Fruit fly (Drosophila melanogaster): Measurements from ENCODE around the gene CG3631.

CG3631 gene

DNA sequence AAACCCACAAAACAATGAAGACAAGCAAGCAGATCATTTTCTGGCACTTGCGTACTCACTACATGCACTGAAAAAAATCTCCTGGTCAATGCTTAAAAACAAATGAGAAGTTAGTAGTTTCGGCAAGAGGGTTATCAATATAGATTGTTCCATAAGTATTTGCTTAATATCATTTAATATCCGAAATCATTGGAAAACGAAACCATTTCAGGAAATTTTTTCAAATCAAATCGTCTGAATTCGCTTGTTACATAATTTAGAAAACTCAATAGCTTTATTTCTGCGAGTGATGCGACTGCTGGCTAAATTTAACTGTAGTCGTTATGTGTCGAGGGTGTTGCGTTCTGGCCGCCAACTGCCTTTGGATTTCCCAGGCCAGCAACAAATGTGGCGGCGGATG is 1.1 kb upstream of the CG3631 start:
- TF ChIP-seq Sin3A (optimal IDR thresholded peaks at IDR 0.05) (no peak), ttk (optimal IDR thresholded peaks at IDR 0.05) (no peak), insv (optimal IDR thresholded peaks at IDR 0.05) (no peak), h (optimal IDR thresholded peaks at IDR 0.05) (no peak), Myc (optimal IDR thresholded peaks at IDR 0.05) (no peak), psq (optimal IDR thresholded peaks at IDR 0.05) (no peak)

DNA sequence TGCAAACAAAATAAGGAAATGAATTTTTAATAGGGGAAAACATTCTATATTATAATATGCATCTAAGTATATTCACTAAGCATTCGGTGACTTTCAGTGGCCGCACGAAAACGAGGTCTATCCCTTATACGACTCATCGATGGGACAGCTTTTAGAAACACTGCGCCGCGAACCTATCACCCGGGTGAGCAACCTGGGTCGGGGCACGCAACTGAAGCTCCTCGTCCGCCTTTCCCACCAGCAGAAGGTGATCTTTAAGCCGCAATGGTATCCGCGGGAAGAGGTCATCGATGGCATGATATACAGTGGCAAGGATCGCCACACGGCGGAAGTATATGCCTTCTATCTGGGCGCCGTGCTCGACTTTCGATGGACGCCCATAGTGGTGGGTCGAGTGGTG is 1.6 kb downstream of the CG3631 start:
- TF ChIP-seq Myc (optimal IDR thresholded peaks at IDR 0.05) (no peak), ttk (optimal IDR thresholded peaks at IDR 0.05) (no peak), psq (optimal IDR thresholded peaks at IDR 0.05) (no peak)

DNA sequence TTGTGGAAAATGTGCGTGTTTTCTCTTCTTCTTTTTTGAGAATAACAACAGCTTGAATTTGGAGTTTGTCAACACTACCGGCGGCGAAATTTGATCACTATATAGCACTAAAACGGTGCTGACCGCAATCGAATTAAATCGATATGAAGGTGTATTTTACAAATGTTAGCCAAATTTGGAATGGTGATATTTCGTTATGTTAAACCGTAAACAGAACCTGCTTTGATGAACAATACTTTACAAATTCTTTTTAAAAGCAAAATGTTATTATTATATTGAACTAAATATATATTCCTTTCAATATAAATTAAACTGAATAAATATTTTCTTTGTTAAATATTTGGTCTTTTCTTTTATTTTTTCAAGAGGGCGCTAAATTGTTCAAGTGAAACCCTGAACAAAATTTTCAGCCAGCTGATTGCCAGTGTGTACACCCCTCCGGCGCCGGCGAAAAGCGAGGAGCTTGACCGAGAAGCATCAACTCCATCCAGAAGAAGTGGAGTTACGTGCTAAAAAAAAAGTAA is 6.8 kb downstream of the CG3631 start, which contains the start of the genes Rrp6, CG33331 and CG33332:
Gene Rrp6 (minus strand): TSS at position 236 of the 524 bp plus-strand sequence.
Gene CG33331 (plus strand): TSS at position 446 of the 524 bp plus-strand sequence.
Gene CG33332 (plus strand): TSS at position 446 of the 524 bp plus-strand sequence.
- TF ChIP-seq Sin3A (optimal IDR thresholded peaks at IDR 0.05): no peak
- no peak for TF ChIP-seq Myc (optimal IDR thresholded peaks at IDR 0.05)
- TF ChIP-seq psq (optimal IDR thresholded peaks at IDR 0.05): no peak
- no peak for TF ChIP-seq insv (optimal IDR thresholded peaks at IDR 0.05)
- TF ChIP-seq h (optimal IDR thresholded peaks at IDR 0.05): no peak
- TF ChIP-seq ttk (optimal IDR thresholded peaks at IDR 0.05): no peak

DNA sequence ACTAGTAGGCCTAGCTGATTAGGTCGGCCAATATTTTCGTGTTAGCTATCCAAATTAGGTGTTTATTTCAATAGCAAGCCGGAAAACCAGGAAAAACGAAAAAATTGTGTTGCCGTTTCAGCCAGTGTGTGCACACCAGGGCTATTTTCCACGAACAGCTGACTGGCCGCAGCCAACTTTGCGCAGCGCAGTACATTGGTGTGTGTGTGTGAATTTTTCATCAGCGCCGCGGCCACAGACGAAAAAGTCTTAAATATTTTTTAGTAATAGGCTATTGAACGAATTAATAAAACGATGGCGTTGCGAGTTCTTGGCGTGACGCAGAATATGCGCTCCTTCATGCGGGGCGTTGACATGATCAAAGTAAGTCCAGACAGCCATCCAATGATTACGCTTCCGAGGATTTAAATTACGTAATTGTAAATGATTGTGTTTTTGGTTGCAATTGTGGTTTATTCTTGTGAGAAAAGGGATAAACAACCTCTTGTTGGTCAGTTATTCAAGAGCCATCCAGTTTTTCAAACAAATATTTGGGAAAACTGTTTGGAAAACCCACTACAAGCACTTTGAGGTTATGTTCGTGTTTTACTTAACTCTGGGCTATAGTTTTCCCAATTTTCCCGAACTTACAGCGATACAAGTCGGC is 10.9 kb downstream of the CG3631 start, which contains the start of the genes CycC and UQCR-C1:
Gene CycC (minus strand): TSS at position 142 of the 646 bp plus-strand sequence.
Gene UQCR-C1 (plus strand): TSS at position 168 of the 646 bp plus-strand sequence.
- TF ChIP-seq psq (optimal IDR thresholded peaks at IDR 0.05) (no peak), h (optimal IDR thresholded peaks at IDR 0.05) (no peak), Sin3A (optimal IDR thresholded peaks at IDR 0.05) (no peak), ttk (optimal IDR thresholded peaks at IDR 0.05) (no peak), insv (optimal IDR thresholded peaks at IDR 0.05) (no peak), Myc (optimal IDR thresholded peaks at IDR 0.05) (no peak)

DNA sequence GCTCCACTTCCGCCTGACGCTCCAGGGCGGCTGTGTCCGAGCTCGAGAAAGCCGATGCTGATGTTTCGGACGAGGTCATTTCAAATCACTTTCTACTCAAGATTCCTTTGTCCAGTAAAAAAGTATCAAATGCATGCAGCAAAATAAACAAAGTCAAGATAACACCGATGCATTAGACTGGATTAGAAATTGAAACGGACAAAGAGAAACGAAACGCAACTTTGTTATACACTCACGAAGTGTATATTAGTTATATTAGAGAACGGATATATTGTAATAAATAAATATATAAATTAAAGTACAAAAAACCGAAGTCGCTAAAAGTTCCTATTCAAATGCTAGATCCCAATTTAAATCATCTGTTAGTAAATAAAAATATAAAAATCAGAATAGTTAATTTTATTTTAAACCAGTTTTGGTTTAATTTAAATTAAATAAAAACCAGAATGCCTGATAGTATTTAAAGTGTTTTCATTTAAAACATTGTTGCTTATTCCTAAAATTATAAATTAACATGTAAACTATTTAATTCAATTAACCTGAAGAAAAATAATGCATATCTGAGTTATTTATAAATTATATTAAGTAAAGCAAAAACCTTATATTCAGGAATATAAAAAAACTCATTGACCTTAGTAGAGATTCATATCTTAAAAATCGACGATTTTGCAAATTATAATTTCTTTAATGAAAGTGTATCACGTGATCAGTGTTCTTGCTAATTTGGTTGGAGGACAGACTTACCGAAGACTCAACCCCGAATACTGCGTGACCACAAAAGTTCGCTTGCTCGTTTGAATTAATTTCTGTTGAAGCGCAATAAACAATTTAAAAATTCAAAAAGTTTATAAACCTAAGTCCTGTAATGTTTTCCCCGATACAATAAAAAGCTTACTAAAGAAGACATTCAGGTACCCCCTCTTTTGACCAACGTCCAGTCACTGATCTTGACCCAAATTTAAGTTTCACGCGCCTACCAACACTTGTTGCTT is 14.8 kb downstream of the CG3631 start, which contains the start of gene Dph2:
Gene Dph2 (minus strand): TSS at position 164 of the 992 bp plus-strand sequence.
- TF ChIP-seq insv (optimal IDR thresholded peaks at IDR 0.05): no peak
- no peak for TF ChIP-seq Myc (optimal IDR thresholded peaks at IDR 0.05)
- no peak for TF ChIP-seq ttk (optimal IDR thresholded peaks at IDR 0.05)
- TF ChIP-seq h (optimal IDR thresholded peaks at IDR 0.05): no peak
- no peak for TF ChIP-seq Sin3A (optimal IDR thresholded peaks at IDR 0.05)
- TF ChIP-seq psq (optimal IDR thresholded peaks at IDR 0.05): no peak

DNA sequence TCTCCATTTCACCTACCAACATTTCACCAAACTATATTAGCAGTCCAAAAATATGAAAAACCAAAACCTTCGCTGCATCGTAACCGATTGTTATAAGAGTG is 15.4 kb downstream of the CG3631 start, which contains the start of gene CG14860:
Gene CG14860 (plus strand): TSS at position 2 of the 101 bp plus-strand sequence.
- no peak for TF ChIP-seq insv (optimal IDR thresholded peaks at IDR 0.05)
- no peak for TF ChIP-seq Sin3A (optimal IDR thresholded peaks at IDR 0.05)
- no peak for TF ChIP-seq Myc (optimal IDR thresholded peaks at IDR 0.05)
- TF ChIP-seq h (optimal IDR thresholded peaks at IDR 0.05): no peak
- TF ChIP-seq psq (optimal IDR thresholded peaks at IDR 0.05): no peak
- TF ChIP-seq ttk (optimal IDR thresholded peaks at IDR 0.05): no peak

DNA sequence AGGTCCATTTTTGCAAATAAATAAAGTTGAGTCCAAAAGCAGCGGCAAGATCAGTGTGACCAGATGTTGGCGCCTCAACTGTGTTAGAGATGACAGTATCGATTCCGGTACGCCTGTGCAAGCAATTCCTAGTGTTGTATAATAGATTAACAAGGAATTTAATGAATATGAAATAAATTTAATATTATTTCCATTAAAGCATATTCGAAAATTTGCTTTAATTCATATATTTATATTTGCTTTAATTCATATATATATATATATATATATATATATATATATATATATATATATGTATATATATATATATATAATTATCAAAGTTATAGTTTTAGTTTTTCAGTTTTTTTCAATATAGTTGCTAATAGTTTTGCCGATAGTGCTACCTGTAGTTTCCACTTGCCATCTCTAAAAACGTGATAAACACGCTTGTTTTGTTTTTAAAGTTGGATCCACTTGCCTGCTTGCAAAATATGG is 19.1 kb downstream of the CG3631 start, which contains the start of the genes Nup93-2 and CG3817:
Gene Nup93-2 (minus strand): TSS at position 93 of the 477 bp plus-strand sequence.
Gene CG3817 (plus strand): TSS at position 460 of the 477 bp plus-strand sequence.
- TF ChIP-seq ttk (optimal IDR thresholded peaks at IDR 0.05) (no peak), insv (optimal IDR thresholded peaks at IDR 0.05) (no peak), Sin3A (optimal IDR thresholded peaks at IDR 0.05) (no peak), Myc (optimal IDR thresholded peaks at IDR 0.05) (no peak), psq (optimal IDR thresholded peaks at IDR 0.05) (no peak), h (optimal IDR thresholded peaks at IDR 0.05) (no peak)

DNA sequence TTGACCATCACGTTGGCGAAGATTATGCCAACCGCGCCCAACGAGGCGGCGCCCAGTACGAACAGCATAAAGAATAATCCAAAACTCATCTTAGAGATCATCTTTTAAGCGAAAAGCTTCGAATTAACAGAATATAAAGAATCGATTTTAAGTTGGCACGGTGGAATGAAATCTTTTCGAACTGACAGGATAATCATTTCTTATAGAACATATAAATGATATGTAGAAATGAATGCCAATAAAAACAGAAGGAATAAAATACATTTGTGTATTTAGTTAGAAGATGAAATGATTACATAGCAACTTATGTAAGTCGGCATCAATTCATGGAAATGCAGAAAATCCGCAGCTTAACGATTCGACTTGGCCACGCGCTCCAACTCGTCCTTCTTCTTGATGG is 20.9 kb downstream of the CG3631 start, which contains the start of gene VhaPPA1-2:
Gene VhaPPA1-2 (minus strand): TSS at position 101 of the 400 bp plus-strand sequence.
- TF ChIP-seq insv (optimal IDR thresholded peaks at IDR 0.05) (no peak), psq (optimal IDR thresholded peaks at IDR 0.05) (no peak), ttk (optimal IDR thresholded peaks at IDR 0.05) (no peak), Sin3A (optimal IDR thresholded peaks at IDR 0.05) (no peak), Myc (optimal IDR thresholded peaks at IDR 0.05) (no peak), h (optimal IDR thresholded peaks at IDR 0.05) (no peak)

DNA sequence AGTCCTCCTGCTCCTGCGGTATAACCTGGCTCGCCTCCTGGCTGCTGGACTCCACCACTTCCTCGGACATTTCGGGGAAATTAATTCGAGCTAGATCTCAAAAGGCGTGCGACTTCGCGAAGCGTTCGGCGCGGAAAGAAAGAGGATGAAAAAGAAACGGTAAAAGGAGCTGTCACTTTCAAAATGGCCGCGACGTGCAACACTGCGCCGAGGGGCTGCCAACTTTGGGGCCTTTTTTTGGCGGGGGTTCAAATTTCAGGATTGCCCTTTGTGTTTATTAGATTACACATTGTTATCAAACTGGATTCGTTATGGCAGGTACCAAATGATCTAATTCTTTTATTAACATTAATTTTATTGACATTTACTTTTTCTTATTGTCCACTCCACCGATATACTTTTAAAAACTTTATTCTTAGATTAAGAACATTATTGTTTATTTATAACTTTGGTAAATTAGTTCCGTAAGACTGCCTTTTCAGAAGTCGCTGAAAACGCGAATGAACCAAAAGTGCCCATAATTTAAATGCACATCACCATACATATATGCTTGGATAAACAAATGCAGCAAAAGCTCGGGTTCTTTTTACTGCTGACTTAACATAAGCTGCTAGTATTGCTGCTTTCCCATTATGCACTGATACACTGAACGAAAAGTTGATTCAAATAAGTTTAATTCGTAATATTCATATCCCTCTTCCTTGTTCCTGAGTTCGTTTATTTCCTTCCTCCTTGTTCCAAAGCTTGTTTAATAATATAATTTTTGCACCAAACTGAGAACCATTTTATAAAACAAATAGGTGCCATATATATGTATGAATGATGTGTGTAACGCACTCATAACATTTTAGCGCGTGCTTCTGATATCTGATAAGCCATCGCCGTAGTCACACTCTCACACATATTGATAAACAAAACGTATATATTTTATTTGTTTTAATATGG is 22.4 kb downstream of the CG3631 start, which contains the start of gene RpS5b:
Gene RpS5b (minus strand): TSS at position 156 of the 945 bp plus-strand sequence.
- no peak for TF ChIP-seq psq (optimal IDR thresholded peaks at IDR 0.05)
- TF ChIP-seq h (optimal IDR thresholded peaks at IDR 0.05): no peak
- no peak for TF ChIP-seq Myc (optimal IDR thresholded peaks at IDR 0.05)
- TF ChIP-seq ttk (optimal IDR thresholded peaks at IDR 0.05): no peak
- TF ChIP-seq Sin3A (optimal IDR thresholded peaks at IDR 0.05): no peak
- no peak for TF ChIP-seq insv (optimal IDR thresholded peaks at IDR 0.05)

DNA sequence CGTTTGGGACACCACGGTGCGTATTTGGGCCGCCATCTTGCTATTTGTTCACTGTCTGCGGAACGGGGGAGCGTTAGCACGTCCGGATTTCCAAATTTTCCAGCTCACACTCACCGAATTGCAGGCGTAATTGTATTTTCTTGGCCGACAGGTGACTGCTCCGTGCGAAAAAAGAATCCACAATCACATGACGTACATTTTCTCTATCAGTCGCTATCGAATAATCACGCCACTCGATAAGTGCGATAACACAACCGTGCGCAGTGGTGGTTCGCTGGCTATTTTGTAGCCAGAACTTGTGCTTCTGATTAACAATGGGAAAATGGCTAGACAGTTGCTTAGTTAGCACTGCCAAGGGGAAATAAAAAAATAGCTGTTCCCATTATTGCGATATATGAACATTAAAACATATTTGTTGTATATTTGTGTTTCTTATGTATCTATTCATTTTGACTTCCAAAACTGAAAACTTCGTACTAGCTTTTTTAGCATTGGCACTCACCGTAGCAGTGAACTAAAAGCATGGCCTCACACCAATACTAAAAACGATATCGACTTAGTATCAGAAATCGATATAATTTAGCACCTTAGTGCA is 24.7 kb downstream of the CG3631 start, which contains the start of gene VhaPPA1-1:
Gene VhaPPA1-1 (minus strand): TSS at position 225 of the 595 bp plus-strand sequence.
- TF ChIP-seq Myc (optimal IDR thresholded peaks at IDR 0.05) (no peak), insv (optimal IDR thresholded peaks at IDR 0.05) (no peak), psq (optimal IDR thresholded peaks at IDR 0.05) (peak; percentile 92)

All from Kc167 (cell line).